Fruit fly (Drosophila melanogaster) whole organism, wandering third instar larva: ENCODE results near the gene CG15211.

Experiments
- Abd-B ChIP-seq: fragments of >200 bp; optimal IDR thresholded peaks from 2 replicates; lab custom pipeline; 2017; ENCODE audit warnings: missing biosample characterization, missing genetic modification characterization
- CG32264 ChIP-seq: fragments of 200-800 bp; sonication (Bioruptor generic); optimal IDR thresholded peaks from 2 replicates; lab custom pipeline; 2016; ENCODE audit warnings: missing biosample characterization, missing genetic modification characterization
- OdsH ChIP-seq: fragments of 200-800 bp; sonication (Bioruptor generic); optimal IDR thresholded peaks from 2 replicates; lab custom pipeline; 2016; ENCODE audit warnings: missing biosample characterization, mild to moderate bottlenecking, missing genetic modification characterization
- Rel ChIP-seq, 2 experiments: fragments of 200-800 bp; sonication (Bioruptor generic) in 1 of 2; optimal IDR thresholded peaks; 2 replicates in 1 of 2; 3 replicates in 1 of 2; lab custom pipeline; 2016 to 2019; ENCODE audit warnings: mild to moderate bottlenecking in 2 of 2, missing biosample characterization in 2 of 2, missing genetic modification characterization in 2 of 2, moderate library complexity in 1 of 2
- Vsx2 ChIP-seq: fragments of 200-300, 225-300 bp; sonication (Bioruptor generic); optimal IDR thresholded peaks from 2 replicates; lab custom pipeline; 2018; ENCODE audit warnings: missing biosample characterization, missing genetic modification characterization; ENCODE audit not compliant: partially characterized antibody
- dmrt93B ChIP-seq: fragments of 200-800 bp; sonication (Bioruptor generic); optimal IDR thresholded peaks from 2 replicates; lab custom pipeline; 2018; ENCODE audit warnings: missing biosample characterization, mild to moderate bottlenecking, missing genetic modification characterization
- dsf ChIP-seq: sonication (Bioruptor generic); optimal IDR thresholded peaks from 2 replicates; lab custom pipeline; 2016; ENCODE audit warnings: missing biosample characterization, missing genetic modification characterization, borderline replicate concordance
- ey ChIP-seq: fragments of 200-800 bp; sonication (Bioruptor generic); optimal IDR thresholded peaks from 2 replicates; lab custom pipeline; 2016; ENCODE audit warnings: missing biosample characterization, missing genetic modification characterization
- fru ChIP-seq: fragments of 200-800 bp; sonication (Bioruptor generic); optimal IDR thresholded peaks from 3 replicates; lab custom pipeline; 2016; ENCODE audit warnings: missing biosample characterization, mild to moderate bottlenecking, missing genetic modification characterization
- h ChIP-seq: fragments of 200-800 bp; sonication (Bioruptor generic); optimal IDR thresholded peaks from 3 replicates; lab custom pipeline; 2016; ENCODE audit warnings: missing biosample characterization, mild to moderate bottlenecking, missing genetic modification characterization
- psq ChIP-seq: fragments of 200-800 bp; sonication (Bioruptor generic); optimal IDR thresholded peaks from 3 replicates; lab custom pipeline; 2017; ENCODE audit warnings: missing biosample characterization, mild to moderate bottlenecking, missing genetic modification characterization, moderate library complexity
- sage ChIP-seq: fragments of 200-800 bp; sonication (Bioruptor generic); optimal IDR thresholded peaks from 2 replicates; lab custom pipeline; 2016; ENCODE audit warnings: missing biosample characterization, mild to moderate bottlenecking, missing genetic modification characterization
- tai ChIP-seq: sonication (Bioruptor generic); optimal IDR thresholded peaks from 2 replicates; lab custom pipeline; 2016; ENCODE audit warnings: missing biosample characterization, missing genetic modification characterization
- usp ChIP-seq: fragments of >200 bp; optimal IDR thresholded peaks from 2 replicates; lab custom pipeline; 2017; ENCODE audit warnings: missing biosample characterization, missing genetic modification characterization

DNA sequence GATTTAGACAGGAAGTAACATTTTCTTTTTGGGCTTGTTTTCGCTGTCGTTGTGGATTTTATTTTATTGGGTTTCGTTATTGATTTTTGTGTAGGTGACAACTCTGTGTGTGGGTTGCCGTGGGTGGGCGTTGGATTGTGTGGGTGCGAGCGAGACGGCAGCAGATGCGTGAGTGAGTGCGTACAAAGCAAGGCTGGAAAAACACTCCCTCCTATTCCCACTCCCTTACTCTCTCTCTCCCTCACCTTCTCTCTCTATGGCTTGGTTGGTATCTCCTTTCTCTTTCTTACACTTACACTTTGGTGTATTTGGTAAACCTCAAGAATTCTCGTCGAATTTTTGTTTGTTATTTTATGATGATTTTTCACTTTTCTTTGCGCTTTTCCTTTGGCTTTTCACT lies 49.8 kb downstream of the CG15211 start:
- TF ChIP-seq dsf (GFP tag; lab: Kevin White, UChicago) (no peak), OdsH (GFP tag; lab: Kevin White, UChicago) (no peak), Vsx2 (GFP tag; lab: Kevin White, UChicago) (no peak), usp (GFP tag; lab: Kevin White, UChicago) (no peak), dmrt93B (GFP tag; lab: Kevin White, UChicago) (no peak), ey (GFP tag; lab: Kevin White, UChicago) (no peak), h (GFP tag; lab: Kevin White, UChicago) (no peak), tai (GFP tag; lab: Kevin White, UChicago) (no peak), psq (no peak), fru (GFP tag; lab: Kevin White, UChicago) (no peak), sage (no peak), Abd-B (GFP tag; lab: Kevin White, UChicago) (no peak), CG32264 (GFP tag; lab: Kevin White, UChicago) (no peak), Rel (GFP tag; optimal IDR thresholded peaks at IDR 0.05; lab: Kevin White, UChicago) (no peak), Rel (tag; optimal IDR thresholded peaks at IDR 0.05; lab: Kevin White, UChicago) (no peak)
